Fruit fly (Drosophila melanogaster) whole organism, embryonic: ENCODE data around the gene CG1307.

Source experiments
- ATbp ChIP-seq: fragments of 200-800 bp; sonication (Bioruptor generic); optimal IDR thresholded peaks from 2 replicates; lab custom pipeline; 2017; ENCODE audit warnings: missing biosample characterization, mild to moderate bottlenecking, missing genetic modification characterization, missing genetic modification reagents
- CG14860 ChIP-seq: fragments of 200-800 bp; sonication (Bioruptor generic); IDR thresholded peaks from 3 replicates; pipeline ENCODE4 v1.3.6; 2022; ENCODE audit warnings: missing biosample characterization, missing genetic modification characterization; ENCODE audit not compliant: partially characterized antibody
- CG15011 ChIP-seq: fragments of 200-800 bp; sonication (Bioruptor generic); optimal IDR thresholded peaks from 3 replicates; lab custom pipeline; 2018; ENCODE audit warnings: missing biosample characterization, mild to moderate bottlenecking, missing genetic modification characterization
- CG17186 ChIP-seq: fragments of 200-800 bp; sonication (Bioruptor generic); optimal IDR thresholded peaks from 3 replicates; lab custom pipeline; 2017; ENCODE audit warnings: missing biosample characterization, missing genetic modification reagents, missing genetic modification characterization
- CG2202 ChIP-seq: fragments of 200-800 bp; sonication (Bioruptor generic); optimal IDR thresholded peaks from 2 replicates; lab custom pipeline; 2018; ENCODE audit warnings: missing biosample characterization, mild to moderate bottlenecking, missing genetic modification characterization
- CG8089 ChIP-seq: fragments of 200-800 bp; sonication (Bioruptor generic); optimal IDR thresholded peaks from 3 replicates; lab custom pipeline; 2016; ENCODE audit warnings: missing biosample characterization, missing genetic modification characterization
- Dad ChIP-seq: fragments of 200-800 bp; sonication (Bioruptor generic); optimal IDR thresholded peaks from 3 replicates; lab custom pipeline; 2016; ENCODE audit warnings: missing biosample characterization, missing genetic modification characterization
- caup ChIP-seq: fragments of 200-800 bp; sonication (Bioruptor generic); optimal IDR thresholded peaks from 3 replicates; lab custom pipeline; 2017; ENCODE audit warnings: missing biosample characterization, mild to moderate bottlenecking, missing genetic modification characterization, moderate library complexity; ENCODE audit not compliant: severe bottlenecking
- klu ChIP-seq: fragments of 200-800 bp; sonication (Bioruptor generic); IDR thresholded peaks from 2 replicates; pipeline ENCODE4 v1.3.6; 2022; ENCODE audit warnings: missing biosample characterization, missing genetic modification characterization
- otp ChIP-seq: fragments of 200-800 bp; sonication (Bioruptor generic); IDR thresholded peaks from 3 replicates; pipeline ENCODE4, ENCODE4 v1.3.6; 2022; ENCODE audit warnings: missing biosample characterization, missing genetic modification characterization
- rib ChIP-seq: fragments of 200-800 bp; sonication (Bioruptor generic); IDR thresholded peaks from 2 replicates; pipeline ENCODE4 v1.3.6; 2022; ENCODE audit warnings: missing biosample characterization, missing genetic modification characterization
- scrt ChIP-seq: fragments of 200-800 bp; sonication (Bioruptor generic); optimal IDR thresholded peaks from 2 replicates; lab custom pipeline; 2018; ENCODE audit warnings: missing biosample characterization, mild to moderate bottlenecking, missing genetic modification characterization, moderate library complexity
- seq ChIP-seq: fragments of 200-800 bp; sonication (Bioruptor generic); IDR thresholded peaks from 2 replicates; pipeline ENCODE4 v1.3.6; 2022; ENCODE audit warnings: missing biosample characterization, missing genetic modification characterization

DNA sequence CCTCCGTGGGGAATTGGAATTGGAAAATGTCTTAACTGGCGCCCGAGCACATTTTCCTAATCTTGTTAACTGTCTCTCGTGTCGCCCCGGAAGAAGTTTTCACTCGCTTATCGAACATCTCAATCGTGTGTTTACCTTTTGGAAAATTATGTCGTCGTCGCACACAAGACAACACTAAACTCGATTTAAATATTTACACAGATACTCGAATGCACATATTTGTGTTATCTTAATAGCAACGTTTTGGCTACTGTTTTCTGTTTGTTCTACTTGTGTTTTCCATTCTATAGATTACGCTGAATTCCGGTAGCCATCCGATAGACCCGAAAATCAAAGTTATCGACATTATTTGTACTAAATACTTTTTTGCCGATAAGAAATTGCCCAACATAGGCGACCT lies 10.0 kb upstream of the CG1307 start:
- no peak; the same call in 2 of the 3 replicates for TF ChIP-seq otp (GFP tag; lab: Robert Waterston, UW)
- peak; percentile 88 for TF ChIP-seq CG2202
- no peak for TF ChIP-seq scrt (GFP tag; lab: Kevin White, UChicago)
- peak; percentile 49 for TF ChIP-seq ATbp (GFP tag; lab: Kevin White, UChicago)
- no peak for TF ChIP-seq seq (GFP tag; lab: Robert Waterston, UW)
- no peak for TF ChIP-seq Dad (GFP tag; lab: Kevin White, UChicago)
- peak; percentile 49 for TF ChIP-seq CG8089 (GFP tag; lab: Kevin White, UChicago)
- no peak for TF ChIP-seq CG15011 (GFP tag; lab: Kevin White, UChicago)
- TF ChIP-seq caup, result peak; percentile 25
- no peak for TF ChIP-seq CG17186 (GFP tag; lab: Kevin White, UChicago)
- TF ChIP-seq rib, result no peak
- no peak for TF ChIP-seq CG14860 (GFP tag; lab: Robert Waterston, UW)
- no peak for TF ChIP-seq klu
